Worm (Caenorhabditis elegans): Measurements from ENCODE around the gene cyp-29A4.

DNA sequence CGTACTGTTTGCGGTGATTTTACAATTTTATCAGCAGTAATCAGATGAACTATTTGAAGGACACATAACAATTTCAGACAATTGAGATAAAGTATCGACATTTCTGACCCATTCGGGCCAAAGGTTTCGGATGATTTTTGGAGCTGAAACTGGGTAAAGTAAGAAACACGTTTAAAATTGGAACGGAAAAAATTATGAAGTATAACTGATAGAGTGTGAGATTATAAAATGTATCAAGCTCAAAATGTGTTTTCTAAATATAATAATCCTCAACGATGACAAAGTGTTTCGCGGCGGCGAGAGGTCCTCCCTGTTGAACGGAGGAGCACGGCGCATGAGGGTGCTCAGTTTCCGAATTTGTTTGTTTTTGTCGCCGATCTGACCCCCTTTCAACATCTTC lies 31.0 kb downstream of the cyp-29A4 start, which contains the start of gene ZK287.4:
- TF ChIP-seq dpl-1 (GFP tag; optimal IDR thresholded peaks at IDR 0.05) (no peak), ets-4 (GFP tag; optimal IDR thresholded peaks at IDR 0.05) (no peak), mes-4 (tag; optimal IDR thresholded peaks at IDR 0.05) (no peak), ccch-3 (GFP tag; optimal IDR thresholded peaks at IDR 0.05) (no peak), egrh-3 (GFP tag; IDR thresholded peaks at IDR 0.05) (no peak), Y79H2A.3 (GFP tag; conservative IDR thresholded peaks at IDR 0.05) (no peak)

Data from whole organism, young adult.